Fruit fly (Drosophila melanogaster): Measurements from ENCODE around the gene CG11262.

The CG11262 gene

DNA sequence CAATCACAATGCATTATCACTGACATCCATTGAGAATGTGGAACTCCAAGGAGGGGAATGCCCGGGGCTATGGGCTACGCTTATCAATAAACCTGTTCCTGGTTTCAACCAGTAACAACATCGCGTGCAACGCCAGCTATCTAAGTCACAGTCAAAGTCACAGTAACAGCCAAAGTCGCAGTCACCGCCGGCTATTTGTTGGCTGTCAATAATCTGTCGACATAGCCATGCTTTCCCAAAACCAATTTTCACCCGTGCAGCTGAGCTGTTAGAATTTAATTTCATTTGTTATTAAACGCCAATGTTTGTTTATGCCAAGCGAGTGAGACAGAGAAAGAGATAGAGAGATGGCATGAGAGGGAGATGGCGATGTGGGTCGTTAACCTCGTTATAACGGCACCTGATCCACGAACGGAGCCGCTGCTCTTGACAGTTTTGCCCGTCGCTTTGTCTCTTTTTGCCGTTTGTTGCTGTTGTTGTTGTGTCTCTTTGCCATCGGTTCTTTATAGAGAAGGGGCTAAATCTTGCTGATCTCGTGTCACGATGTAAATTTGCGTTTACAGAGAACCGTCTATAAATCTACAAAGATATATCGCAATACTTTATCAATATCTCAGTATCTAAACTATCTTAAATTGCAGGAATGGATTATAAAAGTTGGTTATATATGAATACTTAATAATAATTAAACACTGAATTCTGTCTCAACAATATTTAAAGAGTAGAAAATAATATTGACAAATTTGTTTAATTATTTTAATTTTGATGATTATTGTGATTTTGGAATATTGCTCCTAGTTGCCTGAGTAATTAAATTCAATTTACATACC is 37.4 kb downstream of the CG11262 start (continued):
- TF ChIP-seq corto (GFP tag; optimal IDR thresholded peaks at IDR 0.05), result no peak
- TF ChIP-seq CG11085 (GFP tag; IDR thresholded peaks at IDR 0.05), result no peak
- TF ChIP-seq pan (optimal IDR thresholded peaks at IDR 0.05), result no peak
- no peak for TF ChIP-seq pan (GFP tag; optimal IDR thresholded peaks at IDR 0.05 in 1 of 2, IDR thresholded peaks at IDR 0.05 in 1 of 2)
- no peak for TF ChIP-seq Ssrp (tag; optimal IDR thresholded peaks at IDR 0.05)
- peak; percentile 51 for TF ChIP-seq CG1603 (tag; optimal IDR thresholded peaks at IDR 0.05)
- TF ChIP-seq CG12769 (tag; optimal IDR thresholded peaks at IDR 0.05), result peak; percentile 21
- no peak for TF ChIP-seq pb (GFP tag; optimal IDR thresholded peaks at IDR 0.05)
- TF ChIP-seq h (optimal IDR thresholded peaks at IDR 0.05), result no peak
- no peak for TF ChIP-seq CG11456 (GFP tag; IDR thresholded peaks at IDR 0.05)
- TF ChIP-seq danr (GFP tag; IDR thresholded peaks at IDR 0.05), result no peak
- peak in 1 of 2 experiments; percentile 9 for TF ChIP-seq Pdp1 (GFP tag; optimal IDR thresholded peaks at IDR 0.05)
- TF ChIP-seq maf-S (GFP tag; optimal IDR thresholded peaks at IDR 0.05), result no peak
- TF ChIP-seq CG13123 (GFP tag; optimal IDR thresholded peaks at IDR 0.05), result no peak
- TF ChIP-seq row (GFP tag; IDR thresholded peaks at IDR 0.05), result peak; percentile 54
- TF ChIP-seq slou (GFP tag; optimal IDR thresholded peaks at IDR 0.05), result no peak
- TF ChIP-seq Myb (GFP tag; optimal IDR thresholded peaks at IDR 0.05), result no peak
- TF ChIP-seq ftz-f1 (GFP tag; optimal IDR thresholded peaks at IDR 0.05), result no peak
- no peak for TF ChIP-seq CG18011 (GFP tag; optimal IDR thresholded peaks at IDR 0.05)
- no peak for TF ChIP-seq CG7928 (GFP tag; optimal IDR thresholded peaks at IDR 0.05)
- TF ChIP-seq CG5953 (GFP tag; IDR thresholded peaks at IDR 0.05), result no peak
- TF ChIP-seq CG10462 (GFP tag; optimal IDR thresholded peaks at IDR 0.05), result no peak
- TF ChIP-seq CG17328 (GFP tag; IDR thresholded peaks at IDR 0.05), result 0 out of 2 replicates have a peak, but pooled peaks have one; percentile 44
- no peak for TF ChIP-seq CG2116 (GFP tag; optimal IDR thresholded peaks at IDR 0.05)
- TF ChIP-seq az2 (GFP tag; optimal IDR thresholded peaks at IDR 0.05), result peak; percentile 4
- TF ChIP-seq HmgD (GFP tag; optimal IDR thresholded peaks at IDR 0.05), result no peak
- TF ChIP-seq sisA (GFP tag; IDR thresholded peaks at IDR 0.05), result no peak
- TF ChIP-seq CG1832 (GFP tag; optimal IDR thresholded peaks at IDR 0.05), result peak; percentile 55
- TF ChIP-seq ap (GFP tag; IDR thresholded peaks at IDR 0.05), result no peak
- TF ChIP-seq wor (GFP tag; IDR thresholded peaks at IDR 0.05), result no peak
- no peak for TF ChIP-seq dan (GFP tag; IDR thresholded peaks at IDR 0.05)
- TF ChIP-seq Lhr (GFP tag; optimal IDR thresholded peaks at IDR 0.05), result peak; percentile 4
- no peak for TF ChIP-seq CG12071 (GFP tag; optimal IDR thresholded peaks at IDR 0.05)
- TF ChIP-seq CG17912 (GFP tag; optimal IDR thresholded peaks at IDR 0.05), result no peak
- TF ChIP-seq Sox100B (GFP tag; optimal IDR thresholded peaks at IDR 0.05), result peak; percentile 18
- peak; percentile 42 for TF ChIP-seq CG7839 (tag; optimal IDR thresholded peaks at IDR 0.05)
- no peak for TF ChIP-seq Awh (GFP tag; IDR thresholded peaks at IDR 0.05)
- no peak for TF ChIP-seq YL-1 (GFP tag; optimal IDR thresholded peaks at IDR 0.05)
- TF ChIP-seq slp2 (GFP tag; optimal IDR thresholded peaks at IDR 0.05), result no peak
- no peak for TF ChIP-seq disco-r (GFP tag; optimal IDR thresholded peaks at IDR 0.05)
- TF ChIP-seq CG34224 (GFP tag; IDR thresholded peaks at IDR 0.05; ENCODE audit: partially characterized antibody), result no peak
- TF ChIP-seq CG4360 (GFP tag; IDR thresholded peaks at IDR 0.05), result peak; percentile 84
- TF ChIP-seq CG9797 (GFP tag; optimal IDR thresholded peaks at IDR 0.05), result no peak
- TF ChIP-seq chinmo (GFP tag; IDR thresholded peaks at IDR 0.05; ENCODE audit: partially characterized antibody), result 0 out of 4 replicates have a peak, but pooled peaks have one; percentile 66
- no peak for TF ChIP-seq btn (GFP tag; optimal IDR thresholded peaks at IDR 0.05)
- no peak for TF ChIP-seq mld (GFP tag; IDR thresholded peaks at IDR 0.05; ENCODE audit: partially characterized antibody)
- TF ChIP-seq CG13424 (tag; optimal IDR thresholded peaks at IDR 0.05), result peak; percentile 10
- TF ChIP-seq CG9609 (GFP tag; optimal IDR thresholded peaks at IDR 0.05), result no peak
- TF ChIP-seq sima (GFP tag; optimal IDR thresholded peaks at IDR 0.05), result no peak
- TF ChIP-seq shn (GFP tag; optimal IDR thresholded peaks at IDR 0.05), result no peak
- no peak for TF ChIP-seq usp (GFP tag; optimal IDR thresholded peaks at IDR 0.05)

Measured in whole organism, embryonic.